Worm (Caenorhabditis elegans) whole organism, L3 larva: ENCODE measurements around the gene ril-2.
A peak's percentile ranks its signal among the peaks of the same experiment; 100 is the strongest.

Experiments used
- R02D3.7 ChIP-seq: fragments of 150-350 bp; optimal IDR thresholded peaks from 2 replicates; lab custom pipeline; 2014; ENCODE audit warnings: missing biosample characterization, missing genetic modification characterization
- ama-1 ChIP-seq: fragments of 150-350 bp; optimal IDR thresholded peaks from 2 replicates; lab custom pipeline; 2018
- ceh-16 ChIP-seq: sonication (generic microtip); optimal IDR thresholded peaks from 2 replicates; lab custom pipeline; 2017; ENCODE audit warnings: missing biosample characterization, missing genetic modification characterization
- ceh-28 ChIP-seq: fragments of 150-350 bp; optimal IDR thresholded peaks from 2 replicates; lab custom pipeline; 2014; ENCODE audit warnings: missing biosample characterization, missing genetic modification reagents, missing genetic modification characterization
- ceh-9 ChIP-seq: sonication (generic microtip); optimal IDR thresholded peaks from 2 replicates; lab custom pipeline; 2018; ENCODE audit warnings: missing biosample characterization, missing genetic modification characterization
- egl-27 ChIP-seq: sonication (generic microtip); optimal IDR thresholded peaks from 4 replicates; lab custom pipeline; 2017; ENCODE audit warnings: missing biosample characterization, missing genetic modification reagents, missing genetic modification characterization
- egl-5 ChIP-seq: fragments of 150-350 bp; optimal IDR thresholded peaks from 2 replicates; lab custom pipeline; 2017; ENCODE audit warnings: missing biosample characterization, missing genetic modification reagents, missing genetic modification characterization, inconsistent platforms
- elt-2 ChIP-seq: sonication (generic microtip); optimal IDR thresholded peaks from 2 replicates; lab custom pipeline; 2016; ENCODE audit warnings: missing genetic modification reagents, mild to moderate bottlenecking, missing genetic modification characterization, missing compliant biosample characterization
- elt-3 ChIP-seq, 3 experiments: fragments of 150-350 bp in 1 of 3; sonication (generic microtip) in 2 of 3; optimal IDR thresholded peaks; 2 replicates in 2 of 3; 4 replicates in 1 of 3; lab custom pipeline; 2014 to 2017; ENCODE audit warnings: missing biosample characterization in 3 of 3, missing genetic modification characterization in 3 of 3
- eor-1 ChIP-seq, 2 experiments: fragments of 150-350 bp; optimal IDR thresholded peaks; 2 replicates each; lab custom pipeline; 2014 to 2018; ENCODE audit warnings: missing biosample characterization in 2 of 2, missing genetic modification characterization in 2 of 2
- fkh-10 ChIP-seq: sonication (generic microtip); optimal IDR thresholded peaks from 2 replicates; lab custom pipeline; 2017; ENCODE audit warnings: missing biosample characterization, missing genetic modification reagents, missing genetic modification characterization
- fos-1 ChIP-seq: fragments of 150-350 bp; optimal IDR thresholded peaks from 2 replicates; lab custom pipeline; 2014; ENCODE audit warnings: missing biosample characterization, missing genetic modification characterization
- hmg-11 ChIP-seq: sonication (generic microtip); optimal IDR thresholded peaks from 2 replicates; lab custom pipeline; 2016; ENCODE audit warnings: missing genetic modification characterization, missing compliant biosample characterization
- jun-1 ChIP-seq: fragments of 150-350 bp; optimal IDR thresholded peaks from 2 replicates; lab custom pipeline; 2014; ENCODE audit warnings: missing biosample characterization, missing genetic modification reagents, missing genetic modification characterization
- lin-15B ChIP-seq: fragments of 150-350 bp; optimal IDR thresholded peaks from 2 replicates; lab custom pipeline; 2014; ENCODE audit warnings: missing biosample characterization, missing genetic modification characterization
- lin-39 ChIP-seq: fragments of 150-350 bp; optimal IDR thresholded peaks from 2 replicates; lab custom pipeline; 2018; ENCODE audit warnings: missing biosample characterization, missing genetic modification reagents, missing genetic modification characterization
- lsy-12 ChIP-seq: sonication (generic microtip); optimal IDR thresholded peaks from 2 replicates; lab custom pipeline; 2016; ENCODE audit warnings: mild to moderate bottlenecking, missing genetic modification characterization, missing compliant biosample characterization
- mdl-1 ChIP-seq: fragments of 150-350 bp; optimal IDR thresholded peaks from 2 replicates; lab custom pipeline; 2014; ENCODE audit warnings: missing biosample characterization, missing genetic modification characterization
- mml-1 ChIP-seq: fragments of 150-350 bp; sonication (generic microtip); optimal IDR thresholded peaks from 3 replicates; lab custom pipeline; 2014; ENCODE audit warnings: missing biosample characterization, missing genetic modification characterization
- nhr-11 ChIP-seq: fragments of 150-350 bp; optimal IDR thresholded peaks from 2 replicates; lab custom pipeline; 2014; ENCODE audit warnings: missing biosample characterization, missing genetic modification characterization
- nhr-12 ChIP-seq: fragments of 150-350 bp; optimal IDR thresholded peaks from 2 replicates; lab custom pipeline; 2014; ENCODE audit warnings: missing biosample characterization, missing genetic modification characterization
- nhr-25 ChIP-seq: sonication (generic microtip); optimal IDR thresholded peaks from 2 replicates; lab custom pipeline; 2017; ENCODE audit warnings: missing biosample characterization, missing genetic modification characterization
- nhr-43 ChIP-seq: sonication (generic microtip); optimal IDR thresholded peaks from 2 replicates; lab custom pipeline; 2016; ENCODE audit warnings: mild to moderate bottlenecking, missing genetic modification characterization, missing compliant biosample characterization; ENCODE audit not compliant: poor library complexity, severe bottlenecking
- nhr-67 ChIP-seq: fragments of 150-350 bp; optimal IDR thresholded peaks from 2 replicates; lab custom pipeline; 2014; ENCODE audit warnings: missing biosample characterization, missing genetic modification characterization
- nhr-76 ChIP-seq: fragments of 150-350 bp; sonication (generic microtip); optimal IDR thresholded peaks from 5 replicates; lab custom pipeline; 2014; ENCODE audit warnings: missing biosample characterization, missing genetic modification characterization
- nhr-77 ChIP-seq: fragments of 150-350 bp; optimal IDR thresholded peaks from 2 replicates; lab custom pipeline; 2014; ENCODE audit warnings: missing biosample characterization, missing genetic modification characterization
- pha-4 ChIP-seq: fragments of 150-350 bp; optimal IDR thresholded peaks from 2 replicates; lab custom pipeline; 2014; ENCODE audit warnings: missing biosample characterization, missing genetic modification reagents, missing genetic modification characterization
- pqm-1 ChIP-seq: fragments of 150-350 bp; optimal IDR thresholded peaks from 2 replicates; lab custom pipeline; 2017; ENCODE audit warnings: missing biosample characterization, missing genetic modification characterization, inconsistent platforms
- sea-2 ChIP-seq: fragments of 150-350 bp; sonication (generic microtip); optimal IDR thresholded peaks from 4 replicates; lab custom pipeline; 2014; ENCODE audit warnings: missing biosample characterization, missing genetic modification reagents, missing genetic modification characterization
- snpc-4 ChIP-seq: fragments of 150-350 bp; optimal IDR thresholded peaks from 2 replicates; lab custom pipeline; 2014; ENCODE audit warnings: missing biosample characterization, missing genetic modification characterization
- tbx-2 ChIP-seq: sonication (generic microtip); optimal IDR thresholded peaks from 2 replicates; lab custom pipeline; 2016; ENCODE audit warnings: mild to moderate bottlenecking, missing genetic modification characterization, missing compliant biosample characterization
- unc-39 ChIP-seq: sonication (generic microtip); optimal IDR thresholded peaks from 4 replicates; lab custom pipeline; 2017; ENCODE audit warnings: missing biosample characterization, missing genetic modification characterization
- unc-62 ChIP-seq: fragments of 150-350 bp; sonication (generic microtip); optimal IDR thresholded peaks from 4 replicates; lab custom pipeline; 2014; ENCODE audit warnings: missing biosample characterization, missing genetic modification reagents, missing genetic modification characterization
- zag-1 ChIP-seq: fragments of 150-350 bp; optimal IDR thresholded peaks from 2 replicates; lab custom pipeline; 2014; ENCODE audit warnings: missing biosample characterization, missing genetic modification characterization
- ztf-11 ChIP-seq: fragments of 150-350 bp; optimal IDR thresholded peaks from 2 replicates; lab custom pipeline; 2014; ENCODE audit warnings: missing biosample characterization, missing genetic modification characterization

ril-2 gene

ce11 chrV:12637238-12637690 is 38.3 kb upstream of the ril-2 start, which contains the start of gene F56H9.2 (continued):
- TF ChIP-seq egl-27 (tag; lab: Kevin White, UChicago) (peak; percentile 74), nhr-12 (tag; lab: Kevin White, UChicago) (no peak), mdl-1 (peak; percentile 72), nhr-25 (tag; lab: Kevin White, UChicago) (peak; percentile 93)
- TF ChIP-seq, all 47 proteins: peak for 16

- TF ChIP-seq egl-5 (tag; lab: Kevin White, UChicago) = peak; percentile 2
- TF ChIP-seq nhr-25 (tag; lab: Kevin White, UChicago) = peak; percentile 63
- TF ChIP-seq nhr-67 (tag; lab: Kevin White, UChicago) = no peak
These were observed 37.3 kb upstream of the ril-2 start for ce11 chrV:12636248-12636647.

- TF ChIP-seq unc-62 (GFP tag; lab: Kevin White, UChicago) (no peak), nhr-12 (tag; lab: Kevin White, UChicago) (no peak), ama-1 (no peak), lin-39 (tag; lab: Kevin White, UChicago) (no peak), pqm-1 (tag; lab: Kevin White, UChicago) (peak; percentile 62), mml-1 (no peak), hmg-11 (tag; lab: Kevin White, UChicago) (no peak), fos-1 (tag; lab: Kevin White, UChicago) (no peak), eor-1 (tag; optimal IDR thresholded peaks at IDR 0.05; lab: Kevin White, UChicago) (no peak), pha-4 (peak; percentile 94), nhr-76 (tag; lab: Kevin White, UChicago) (no peak), R02D3.7 (no peak), ceh-16 (tag; lab: Kevin White, UChicago) (no peak), elt-2 (tag; lab: Kevin White, UChicago) (peak; percentile 43), nhr-77 (tag; lab: Kevin White, UChicago) (no peak), fkh-10 (GFP tag; lab: Kevin White, UChicago) (no peak), ceh-28 (tag; lab: Kevin White, UChicago) (no peak), lin-15B (tag; lab: Kevin White, UChicago) (no peak), nhr-11 (tag; lab: Kevin White, UChicago) (no peak), zag-1 (no peak), nhr-25 (tag; lab: Kevin White, UChicago) (peak; percentile 40), nhr-43 (tag; lab: Kevin White, UChicago) (peak; percentile 23), jun-1 (peak; percentile 63), unc-39 (no peak), tbx-2 (no peak), ceh-9 (tag; lab: Kevin White, UChicago) (no peak), lsy-12 (no peak), ztf-11 (tag; lab: Kevin White, UChicago) (no peak), elt-3 (tag; optimal IDR thresholded peaks at IDR 0.05; lab: Kevin White, UChicago) (no peak)
- TF ChIP-seq, all 47 proteins: peak for 6
These were observed 36.3 kb upstream of the ril-2 start for ce11 chrV:12635218-12635617.

ce11 chrV:12634746-12635145 is 35.8 kb upstream of the ril-2 start:
- TF ChIP-seq egl-5 (tag; lab: Kevin White, UChicago) = peak; percentile 32
- TF ChIP-seq mml-1 = peak; percentile 76
- TF ChIP-seq snpc-4 (tag; lab: Kevin White, UChicago) = no peak

ce11 chrV:12634050-12634449 is 35.1 kb upstream of the ril-2 start:
- TF ChIP-seq pqm-1 (tag; lab: Kevin White, UChicago) (peak; percentile 52), sea-2 (GFP tag; lab: Kevin White, UChicago) (no peak), elt-2 (tag; lab: Kevin White, UChicago) (peak; percentile 77), nhr-77 (tag; lab: Kevin White, UChicago) (no peak), tbx-2 (no peak), lsy-12 (no peak), ceh-28 (tag; lab: Kevin White, UChicago) (no peak), ztf-11 (tag; lab: Kevin White, UChicago) (no peak), nhr-67 (tag; lab: Kevin White, UChicago) (no peak)
